Worm (Caenorhabditis elegans) whole organism, midembryonic: Measurements from ENCODE around the gene fbxb-61.

Experiments used
- T22C8.4 ChIP-seq: fragments of 200-800 bp; sonication (Bioruptor generic); IDR thresholded peaks from 2 replicates; pipeline ENCODE4 v1.3.6; 2022; ENCODE audit warnings: missing genetic modification characterization, missing compliant biosample characterization
- cog-1 ChIP-seq: sonication (generic microtip); optimal IDR thresholded peaks from 2 replicates; lab custom pipeline; 2016; ENCODE audit warnings: missing genetic modification characterization, missing compliant biosample characterization
- flt-1 ChIP-seq: fragments of 200-800 bp; sonication (Bioruptor generic); IDR thresholded peaks from 2 replicates; pipeline ENCODE4 v1.3.6; 2022; ENCODE audit warnings: missing genetic modification characterization, missing compliant biosample characterization
- klf-2 ChIP-seq: fragments of 200-800 bp; sonication (Bioruptor generic); conservative IDR thresholded peaks from 2 replicates; pipeline ENCODE4 v1.3.6; 2022; ENCODE audit warnings: missing genetic modification reagents, missing genetic modification characterization, missing compliant biosample characterization
- med-1 ChIP-seq: sonication (generic microtip); optimal IDR thresholded peaks from 2 replicates; lab custom pipeline; 2017; ENCODE audit warnings: missing genetic modification characterization, mild to moderate bottlenecking, missing compliant biosample characterization, antibody characterized with exemption, missing genetic modification reagents; ENCODE audit not compliant: insufficient read depth
- ref-1 ChIP-seq: fragments of 200-800 bp; sonication (Bioruptor generic); conservative IDR thresholded peaks from 2 replicates; pipeline ENCODE4 v1.3.6; 2022; ENCODE audit warnings: missing genetic modification reagents, missing genetic modification characterization, missing compliant biosample characterization
- tab-1 ChIP-seq: fragments of 200-800 bp; sonication (Bioruptor generic); IDR thresholded peaks from 2 replicates; pipeline ENCODE4 v1.3.6; 2022; ENCODE audit warnings: missing genetic modification characterization, missing compliant biosample characterization
- ztf-23 ChIP-seq: fragments of 200-800 bp; sonication (Bioruptor generic); IDR thresholded peaks from 2 replicates; pipeline ENCODE4 v1.3.6; 2022; ENCODE audit warnings: missing genetic modification reagents, missing genetic modification characterization, missing compliant biosample characterization
- ztf-29 ChIP-seq: fragments of 200-800 bp; sonication (Bioruptor generic); IDR thresholded peaks from 2 replicates; pipeline ENCODE4 v1.3.6; 2022; ENCODE audit warnings: missing genetic modification reagents, missing genetic modification characterization, missing compliant biosample characterization

DNA sequence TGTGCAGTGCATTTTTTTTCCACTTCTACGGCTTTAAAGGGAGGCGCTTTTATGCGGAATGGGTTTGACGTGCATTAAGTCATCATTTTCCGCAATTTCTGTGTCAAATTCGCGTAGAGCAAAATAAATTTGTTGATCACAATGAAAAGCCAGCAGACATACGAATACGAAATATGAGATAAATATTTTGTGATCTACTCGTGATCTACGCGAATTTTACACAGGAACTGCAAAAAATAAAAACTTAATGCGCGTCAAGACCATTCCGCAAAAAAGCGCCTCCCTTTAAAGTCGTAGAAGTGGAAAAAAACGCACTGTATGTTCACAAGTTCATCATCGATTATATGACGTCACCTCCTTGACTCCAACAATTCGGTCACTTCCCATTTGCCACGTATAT is 7.5 kb downstream of the fbxb-61 start, which contains the start of gene C43D7.8:
- TF ChIP-seq ztf-23 (GFP tag; lab: Robert Waterston, UW): no peak
- TF ChIP-seq ref-1 (GFP tag; lab: Robert Waterston, UW): no peak
- no peak for TF ChIP-seq tab-1 (GFP tag; lab: Robert Waterston, UW)
- no peak for TF ChIP-seq ztf-29 (GFP tag; lab: Robert Waterston, UW)
- no peak for TF ChIP-seq flt-1 (GFP tag; lab: Robert Waterston, UW)
- TF ChIP-seq T22C8.4: no peak
- TF ChIP-seq med-1 (GFP tag; lab: Kevin White, UChicago): no peak
- no peak for TF ChIP-seq cog-1 (tag; lab: Kevin White, UChicago)
- TF ChIP-seq klf-2 (GFP tag; lab: Robert Waterston, UW): no peak
